Worm (Caenorhabditis elegans) whole organism, L2 larva: ENCODE data around the gene trpp-1.

ENCODE experiments used
- R02D3.7 ChIP-seq: fragments of 150-350 bp; optimal IDR thresholded peaks from 2 replicates; lab custom pipeline; 2014; ENCODE audit warnings: missing biosample characterization, missing genetic modification characterization
- ama-1 ChIP-seq: fragments of 150-350 bp; optimal IDR thresholded peaks from 2 replicates; lab custom pipeline; 2018; ENCODE audit warnings: inconsistent platforms
- fos-1 ChIP-seq: fragments of 150-350 bp; optimal IDR thresholded peaks from 2 replicates; lab custom pipeline; 2014; ENCODE audit warnings: missing biosample characterization, missing genetic modification characterization
- lin-13 ChIP-seq: fragments of 150-350 bp; optimal IDR thresholded peaks from 2 replicates; lab custom pipeline; 2014; ENCODE audit warnings: missing biosample characterization, missing genetic modification reagents, missing genetic modification characterization
- nhr-10 ChIP-seq: sonication (generic microtip); optimal IDR thresholded peaks from 2 replicates; lab custom pipeline; 2017; ENCODE audit warnings: missing biosample characterization, missing genetic modification characterization
- nhr-11 ChIP-seq: fragments of 150-350 bp; optimal IDR thresholded peaks from 2 replicates; lab custom pipeline; 2014; ENCODE audit warnings: missing biosample characterization, missing genetic modification characterization
- snpc-4 ChIP-seq: fragments of 150-350 bp; optimal IDR thresholded peaks from 2 replicates; lab custom pipeline; 2014; ENCODE audit warnings: missing biosample characterization, missing genetic modification characterization

DNA sequence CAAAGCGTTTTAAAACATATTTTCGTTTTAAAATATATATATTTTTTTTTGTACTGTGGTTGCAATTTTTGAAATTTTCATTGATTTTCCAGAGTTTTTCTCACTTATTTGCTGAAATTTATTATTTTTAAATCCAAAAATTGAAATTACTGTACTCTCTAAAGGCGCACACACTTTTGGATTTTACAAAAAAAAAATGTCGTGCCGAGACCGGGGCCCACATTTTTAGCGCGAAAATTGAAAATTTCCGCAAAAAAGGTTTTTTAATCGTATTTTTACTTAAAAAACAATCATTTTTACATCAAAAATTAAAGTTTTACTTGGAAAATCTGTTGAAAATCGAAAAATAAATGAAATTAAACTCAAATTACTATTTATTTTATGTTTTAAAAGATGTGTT, 16.3 kb upstream of the trpp-1 start:
- TF ChIP-seq R02D3.7 (tag; lab: Kevin White, UChicago) = no peak
- no peak for TF ChIP-seq fos-1 (tag; lab: Kevin White, UChicago)
- TF ChIP-seq lin-13 (GFP tag; lab: Kevin White, UChicago) = no peak
- TF ChIP-seq snpc-4 = no peak
- TF ChIP-seq ama-1 = no peak
- TF ChIP-seq nhr-10 (tag; lab: Kevin White, UChicago) = no peak
- TF ChIP-seq nhr-11 (tag; lab: Kevin White, UChicago) = no peak
